Fruit fly (Drosophila melanogaster): ENCODE measurements around the gene Cyp9f3.

Cyp9f3 gene

dm6 chr3R:12375258-12375783, 23.4 kb downstream of the Cyp9f3 start, which contains the start of gene GstD5:
Gene GstD5, plus strand, starts transcription at chr3R:12375733.
- TF ChIP-seq CG15269 (tag; optimal IDR thresholded peaks at IDR 0.05) (no peak), chif (GFP tag; optimal IDR thresholded peaks at IDR 0.05) (no peak), CG10274 (GFP tag; optimal IDR thresholded peaks at IDR 0.05) (no peak), phol (tag; optimal IDR thresholded peaks at IDR 0.05) (no peak), Meics (GFP tag; optimal IDR thresholded peaks at IDR 0.05) (no peak), Gsc (GFP tag; IDR thresholded peaks at IDR 0.05) (no peak), Sin3A (optimal IDR thresholded peaks at IDR 0.05) (no peak), CG10267 (tag; optimal IDR thresholded peaks at IDR 0.05) (peak; percentile 5), stc (GFP tag; IDR thresholded peaks at IDR 0.05) (no peak), amos (GFP tag; IDR thresholded peaks at IDR 0.05; ENCODE audit: partially characterized antibody) (0 out of 2 replicates have a peak, but pooled peaks have one; percentile 8), wek (GFP tag; optimal IDR thresholded peaks at IDR 0.05) (no peak), stwl (tag; optimal IDR thresholded peaks at IDR 0.05) (peak; percentile 98), tll (GFP tag; optimal IDR thresholded peaks at IDR 0.05) (no peak), Ets65A (GFP tag) (no peak), kay (GFP tag; optimal IDR thresholded peaks at IDR 0.05) (no peak), cad (GFP tag; optimal IDR thresholded peaks at IDR 0.05) (no peak), odd (GFP tag; optimal IDR thresholded peaks at IDR 0.05) (no peak), NfI (GFP tag; optimal IDR thresholded peaks at IDR 0.05) (no peak), Oli (tag; optimal IDR thresholded peaks at IDR 0.05) (no peak), btn (GFP tag; optimal IDR thresholded peaks at IDR 0.05) (no peak), CG9876 (GFP tag; optimal IDR thresholded peaks at IDR 0.05) (no peak), CG2712 (tag; optimal IDR thresholded peaks at IDR 0.05) (no peak), CG8924 (tag; optimal IDR thresholded peaks at IDR 0.05) (peak; percentile 2), CG10565 (GFP tag; optimal IDR thresholded peaks at IDR 0.05) (no peak), cg (GFP tag; optimal IDR thresholded peaks at IDR 0.05) (peak; percentile 10), CG1024 (GFP tag; IDR thresholded peaks at IDR 0.05) (no peak), exex (tag; optimal IDR thresholded peaks at IDR 0.05) (peak; percentile 62), CG11696 (GFP tag; IDR thresholded peaks at IDR 0.05) (no peak)

dm6 chr3R:12373800-12374199, 24.9 kb downstream of the Cyp9f3 start, which contains the start of gene GstD4:
Gene GstD4, plus strand, starts transcription at chr3R:12374100.
- TF ChIP-seq exex (tag; optimal IDR thresholded peaks at IDR 0.05) (peak; percentile 23), dpn (GFP tag; optimal IDR thresholded peaks at IDR 0.05) (no peak)

dm6 chr3R:12372800-12373199, 25.9 kb downstream of the Cyp9f3 start, which contains the start of gene GstD3:
Gene GstD3, plus strand, starts transcription at chr3R:12373068.
- TF ChIP-seq nom (GFP tag; optimal IDR thresholded peaks at IDR 0.05) (peak; percentile 15), sens (GFP tag) (no peak), Opbp (GFP tag; IDR thresholded peaks at IDR 0.05; ENCODE audit: partially characterized antibody) (peak; percentile 15; the same call in 1 of the 3 replicates), Trl (optimal IDR thresholded peaks at IDR 0.05) (peak; percentile 12 to 31), Trl (GFP tag; optimal IDR thresholded peaks at IDR 0.05) (no peak), cg (GFP tag; optimal IDR thresholded peaks at IDR 0.05) (peak; percentile 65), CG4404 (GFP tag; IDR thresholded peaks at IDR 0.05) (no peak), sug (tag; optimal IDR thresholded peaks at IDR 0.05) (peak; percentile 94), CG2199 (GFP tag; IDR thresholded peaks at IDR 0.05) (0 out of 3 replicates have a peak, but pooled peaks have one; percentile 44), CG12769 (tag; optimal IDR thresholded peaks at IDR 0.05) (peak; percentile 4)

Data from whole organism, embryonic.